Worm (Caenorhabditis elegans): ENCODE results near the gene dct-7.

The dct-7 gene

ce11 chrIV:4292569-4292968, 2.2 kb upstream of the dct-7 start, which contains the start of gene F15E6.10:
TSS of gene F15E6.10 (plus strand) at chrIV:4292869.
- TF ChIP-seq dao-5 (tag; optimal IDR thresholded peaks at IDR 0.05): no peak
- no peak for TF ChIP-seq him-1 (tag; optimal IDR thresholded peaks at IDR 0.05)

ce11 chrIV:4291174-4291573, 802 bp upstream of the dct-7 start, which contains the start of gene F15E6.4:
TSS of gene F15E6.4 (plus strand) at chrIV:4291474.
- no peak for TF ChIP-seq him-1 (tag; optimal IDR thresholded peaks at IDR 0.05)
- no peak for TF ChIP-seq dao-5 (tag; optimal IDR thresholded peaks at IDR 0.05)
- no peak for TF ChIP-seq W03F9.2 (tag; optimal IDR thresholded peaks at IDR 0.05)

- no peak for TF ChIP-seq him-1 (tag; optimal IDR thresholded peaks at IDR 0.05)
- no peak for TF ChIP-seq dao-5 (tag; optimal IDR thresholded peaks at IDR 0.05)
- TF ChIP-seq W03F9.2 (tag; optimal IDR thresholded peaks at IDR 0.05): no peak
Measured at ce11 chrIV:4289267-4289666, 1.1 kb downstream of the dct-7 start, which contains the start of gene F15E6.5. TSS of gene F15E6.5 (plus strand) at chrIV:4289567.

ce11 chrIV:4288332-4288731, 2.0 kb downstream of the dct-7 start, which contains the start of gene srv-4:
TSS of gene srv-4 (minus strand) at chrIV:4288432.
- TF ChIP-seq him-1 (tag; optimal IDR thresholded peaks at IDR 0.05): no peak
- TF ChIP-seq dao-5 (tag; optimal IDR thresholded peaks at IDR 0.05): no peak
- no peak for TF ChIP-seq W03F9.2 (tag; optimal IDR thresholded peaks at IDR 0.05)

- TF ChIP-seq dao-5 (tag; optimal IDR thresholded peaks at IDR 0.05): no peak
Measured at ce11 chrIV:4284989-4285388, 5.4 kb downstream of the dct-7 start.

ce11 chrIV:4284020-4284419, 6.4 kb downstream of the dct-7 start, which contains the start of gene F15E6.6:
TSS of gene F15E6.6 (minus strand) at chrIV:4284120.
- TF ChIP-seq him-1 (tag; optimal IDR thresholded peaks at IDR 0.05) (no peak), dao-5 (tag; optimal IDR thresholded peaks at IDR 0.05) (no peak), W03F9.2 (tag; optimal IDR thresholded peaks at IDR 0.05) (no peak)

ce11 chrIV:4277694-4278093, 12.7 kb downstream of the dct-7 start, which contains the start of gene nhr-78:
TSS of gene nhr-78 (minus strand) at chrIV:4277875.
- TF ChIP-seq dao-5 (tag; optimal IDR thresholded peaks at IDR 0.05) (no peak), W03F9.2 (tag; optimal IDR thresholded peaks at IDR 0.05) (no peak), him-1 (tag; optimal IDR thresholded peaks at IDR 0.05) (no peak)

- TF ChIP-seq him-1 (tag; optimal IDR thresholded peaks at IDR 0.05) (no peak), dao-5 (tag; optimal IDR thresholded peaks at IDR 0.05) (no peak), W03F9.2 (tag; optimal IDR thresholded peaks at IDR 0.05) (no peak)
Measured at ce11 chrIV:4272167-4272566, 18.2 kb downstream of the dct-7 start, which contains the start of gene F36A4.1. TSS of gene F36A4.1 (plus strand) at chrIV:4272467.

- TF ChIP-seq W03F9.2 (tag; optimal IDR thresholded peaks at IDR 0.05) (no peak), dao-5 (tag; optimal IDR thresholded peaks at IDR 0.05) (no peak), him-1 (tag; optimal IDR thresholded peaks at IDR 0.05) (no peak)
Measured at ce11 chrIV:4270925-4271324, 19.4 kb downstream of the dct-7 start, which contains the start of gene F36A4.2. TSS of gene F36A4.2 (plus strand) at chrIV:4271225.

- TF ChIP-seq W03F9.2 (tag; optimal IDR thresholded peaks at IDR 0.05) (no peak), dao-5 (tag; optimal IDR thresholded peaks at IDR 0.05) (no peak), him-1 (tag; optimal IDR thresholded peaks at IDR 0.05) (no peak)
Measured at ce11 chrIV:4269308-4269707, 21.1 kb downstream of the dct-7 start, which contains the start of gene F36A4.3. TSS of gene F36A4.3 (plus strand) at chrIV:4269608.

ce11 chrIV:4267320-4267719, 23.1 kb downstream of the dct-7 start, which contains the start of gene F36A4.4:
TSS of gene F36A4.4 (plus strand) at chrIV:4267620.
- TF ChIP-seq W03F9.2 (tag; optimal IDR thresholded peaks at IDR 0.05): no peak
- TF ChIP-seq dao-5 (tag; optimal IDR thresholded peaks at IDR 0.05): no peak
- no peak for TF ChIP-seq him-1 (tag; optimal IDR thresholded peaks at IDR 0.05)

ce11 chrIV:4265951-4266350, 24.4 kb downstream of the dct-7 start:
- TF ChIP-seq W03F9.2 (tag; optimal IDR thresholded peaks at IDR 0.05) (no peak), dao-5 (tag; optimal IDR thresholded peaks at IDR 0.05) (no peak), him-1 (tag; optimal IDR thresholded peaks at IDR 0.05) (no peak)

- no peak for TF ChIP-seq dao-5 (tag; optimal IDR thresholded peaks at IDR 0.05)
- TF ChIP-seq W03F9.2 (tag; optimal IDR thresholded peaks at IDR 0.05): no peak
- no peak for TF ChIP-seq him-1 (tag; optimal IDR thresholded peaks at IDR 0.05)
Measured at ce11 chrIV:4265224-4265623, 25.1 kb downstream of the dct-7 start, which contains the start of gene F36A4.5. TSS of gene F36A4.5 (plus strand) at chrIV:4265524.

- TF ChIP-seq W03F9.2 (tag; optimal IDR thresholded peaks at IDR 0.05) (no peak), dao-5 (tag; optimal IDR thresholded peaks at IDR 0.05) (no peak), him-1 (tag; optimal IDR thresholded peaks at IDR 0.05) (no peak)
Measured at ce11 chrIV:4264649-4265048, 25.7 kb downstream of the dct-7 start.

ce11 chrIV:4262993-4263392, 27.4 kb downstream of the dct-7 start, which contains the start of gene col-33:
TSS of gene col-33 (plus strand) at chrIV:4263293.
- TF ChIP-seq W03F9.2 (tag; optimal IDR thresholded peaks at IDR 0.05) (no peak), dao-5 (tag; optimal IDR thresholded peaks at IDR 0.05) (no peak), him-1 (tag; optimal IDR thresholded peaks at IDR 0.05) (no peak)

Data from whole organism, L4/young adult.